Fruit fly (Drosophila melanogaster) whole organism, embryonic: Measurements from ENCODE around the gene Atg6.

Experiments
- Aef1 ChIP-seq: fragments of 200-800 bp; sonication (Bioruptor generic); IDR thresholded peaks from 3 replicates; pipeline ENCODE4 v1.3.6; 2022; ENCODE audit warnings: missing biosample characterization, missing genetic modification characterization
- Bgb ChIP-seq: fragments of 200-800 bp; sonication (Bioruptor generic); IDR thresholded peaks from 2 replicates; pipeline ENCODE4 v1.3.6; 2022; ENCODE audit warnings: missing biosample characterization, missing genetic modification characterization; ENCODE audit not compliant: partially characterized antibody
- CG11504 ChIP-seq: fragments of 200-800 bp; sonication (Bioruptor generic); optimal IDR thresholded peaks from 3 replicates; lab custom pipeline; 2019; ENCODE audit warnings: missing biosample characterization, mild to moderate bottlenecking, missing genetic modification characterization, moderate library complexity
- CG13424 ChIP-seq: fragments of 200-800 bp; sonication (Bioruptor generic); optimal IDR thresholded peaks from 2 replicates; lab custom pipeline; 2019; ENCODE audit warnings: missing biosample characterization, mild to moderate bottlenecking, missing genetic modification characterization, moderate library complexity
- CG14050 ChIP-seq: fragments of 200-800 bp; sonication (Bioruptor generic); IDR thresholded peaks from 3 replicates; pipeline ENCODE4 v1.3.6; 2022; ENCODE audit warnings: missing biosample characterization, missing genetic modification characterization
- CG17361 ChIP-seq: fragments of 200-800 bp; sonication (Bioruptor generic); IDR thresholded peaks from 3 replicates; pipeline ENCODE4 v1.3.6; 2022; ENCODE audit warnings: missing biosample characterization, missing genetic modification characterization
- CG18599 ChIP-seq: fragments of 200-800 bp; sonication (Bioruptor generic); optimal IDR thresholded peaks from 3 replicates; lab custom pipeline; 2017; ENCODE audit warnings: missing biosample characterization, missing genetic modification characterization, mild to moderate bottlenecking, moderate library complexity, missing genetic modification reagents
- CG2199 ChIP-seq: fragments of 200-800 bp; sonication (Bioruptor generic); IDR thresholded peaks from 3 replicates; pipeline ENCODE4 v1.3.6; 2022; ENCODE audit warnings: missing biosample characterization, missing genetic modification characterization
- CG4404 ChIP-seq: fragments of 200-800 bp; sonication (Bioruptor generic); IDR thresholded peaks from 2 replicates; pipeline ENCODE4 v1.3.6; 2022; ENCODE audit warnings: missing biosample characterization, missing genetic modification characterization
- CG6813 ChIP-seq: fragments of 200-800 bp; sonication (Bioruptor generic); optimal IDR thresholded peaks from 2 replicates; lab custom pipeline; 2017; ENCODE audit warnings: missing biosample characterization, missing genetic modification characterization, mild to moderate bottlenecking, moderate library complexity, missing genetic modification reagents
- CG7928 ChIP-seq: fragments of 200-800 bp; sonication (Bioruptor generic); optimal IDR thresholded peaks from 2 replicates; lab custom pipeline; 2017; ENCODE audit warnings: missing biosample characterization, mild to moderate bottlenecking, missing genetic modification characterization
- CG8089 ChIP-seq: fragments of 200-800 bp; sonication (Bioruptor generic); optimal IDR thresholded peaks from 3 replicates; lab custom pipeline; 2016; ENCODE audit warnings: missing biosample characterization, missing genetic modification characterization
- CG8290 ChIP-seq, 3 experiments: fragments of 200-800 bp; sonication (Bioruptor generic); optimal IDR thresholded peaks; 2 replicates each; lab custom pipeline; 2016 to 2019; ENCODE audit warnings: missing biosample characterization in 3 of 3, missing genetic modification characterization in 3 of 3, mild to moderate bottlenecking in 2 of 3, moderate library complexity in 1 of 3
- CG9437 ChIP-seq: fragments of 200-800 bp; sonication (Bioruptor generic); optimal IDR thresholded peaks from 2 replicates; lab custom pipeline; 2018; ENCODE audit warnings: missing biosample characterization, mild to moderate bottlenecking, missing genetic modification characterization
- CrebB ChIP-seq: fragments of 200-800 bp; sonication (Bioruptor generic); optimal IDR thresholded peaks from 3 replicates; lab custom pipeline; 2018; ENCODE audit warnings: missing biosample characterization, mild to moderate bottlenecking, missing genetic modification characterization
- Dek ChIP-seq: fragments of 200-800 bp; sonication (Bioruptor generic); optimal IDR thresholded peaks from 3 replicates; lab custom pipeline; 2019; ENCODE audit warnings: missing biosample characterization, mild to moderate bottlenecking, missing genetic modification characterization, moderate library complexity
- Ets97D ChIP-seq: fragments of 200-800 bp; sonication (Bioruptor generic); optimal IDR thresholded peaks from 3 replicates; lab custom pipeline; 2016; ENCODE audit warnings: missing biosample characterization, missing genetic modification characterization
- Gsc ChIP-seq: fragments of 200-800 bp; sonication (Bioruptor generic); IDR thresholded peaks from 2 replicates; pipeline ENCODE4 v1.3.6; 2022; ENCODE audit warnings: missing biosample characterization, missing genetic modification characterization
- Hey ChIP-seq: fragments of 200-800 bp; sonication (Bioruptor generic); optimal IDR thresholded peaks from 3 replicates; lab custom pipeline; 2018; ENCODE audit warnings: missing biosample characterization, mild to moderate bottlenecking, missing genetic modification characterization
- Hr39 ChIP-seq: fragments of >200 bp; optimal IDR thresholded peaks from 2 replicates; lab custom pipeline; 2017
- Hsf ChIP-seq: fragments of 200-800 bp; sonication (Bioruptor generic); optimal IDR thresholded peaks from 3 replicates; lab custom pipeline; 2016; ENCODE audit warnings: missing biosample characterization, missing genetic modification characterization
- Mad ChIP-seq: fragments of 200-800 bp; sonication (Bioruptor generic); optimal IDR thresholded peaks from 2 replicates; lab custom pipeline; 2016; ENCODE audit warnings: missing biosample characterization, missing genetic modification characterization
- Opbp ChIP-seq: fragments of 200-800 bp; sonication (Bioruptor generic); IDR thresholded peaks from 3 replicates; pipeline ENCODE4 v1.3.6; 2022; ENCODE audit warnings: missing biosample characterization, missing genetic modification characterization; ENCODE audit not compliant: partially characterized antibody
- Poxn ChIP-seq: fragments of 200-800 bp; sonication (Bioruptor generic); IDR thresholded peaks from 2 replicates; pipeline ENCODE4 v1.3.6; 2022; ENCODE audit warnings: missing biosample characterization, missing genetic modification characterization
- Scr ChIP-seq: fragments of 200-800 bp; sonication (Bioruptor generic); IDR thresholded peaks from 2 replicates; pipeline ENCODE4 v1.3.6; 2022; ENCODE audit warnings: missing biosample characterization, missing genetic modification characterization; ENCODE audit not compliant: partially characterized antibody
- Sox102F ChIP-seq: fragments of 200-800 bp; sonication (Bioruptor generic); optimal IDR thresholded peaks from 2 replicates; lab custom pipeline; 2018; ENCODE audit warnings: missing biosample characterization, mild to moderate bottlenecking, missing genetic modification characterization, moderate library complexity
- Ssrp ChIP-seq: fragments of 200-800 bp; sonication (Bioruptor generic); optimal IDR thresholded peaks from 2 replicates; lab custom pipeline; 2018; ENCODE audit warnings: missing biosample characterization, mild to moderate bottlenecking, missing genetic modification characterization, moderate library complexity
- Stat92E ChIP-seq, 3 experiments: fragments of >200 bp in 2 of 3; fragments of 200-800 bp in 1 of 3; sonication (Bioruptor generic) in 1 of 3; optimal IDR thresholded peaks; 2 replicates each; lab custom pipeline; 2017 to 2019; ENCODE audit warnings: missing biosample characterization in 3 of 3, missing genetic modification characterization in 3 of 3, mild to moderate bottlenecking in 1 of 3, moderate library complexity in 1 of 3
- Usf ChIP-seq: fragments of 200-800 bp; sonication (Bioruptor generic); optimal IDR thresholded peaks from 2 replicates; lab custom pipeline; 2017; ENCODE audit warnings: missing genotype, missing biosample characterization, missing genetic modification characterization
- ara ChIP-seq: fragments of 200-800 bp; sonication (Bioruptor generic); IDR thresholded peaks from 2 replicates; pipeline ENCODE4 v1.3.6; 2022; ENCODE audit warnings: missing biosample characterization, missing genetic modification characterization
- ato ChIP-seq: fragments of 200-800 bp; sonication (Bioruptor generic); IDR thresholded peaks from 2 replicates; pipeline ENCODE4 v1.3.6; 2022; ENCODE audit warnings: missing biosample characterization, missing genetic modification characterization; ENCODE audit not compliant: partially characterized antibody
- btn ChIP-seq: fragments of 200-800 bp; sonication (Bioruptor generic); optimal IDR thresholded peaks from 2 replicates; lab custom pipeline; 2016; ENCODE audit warnings: missing biosample characterization, missing genetic modification characterization
- cato ChIP-seq: fragments of 200-800 bp; sonication (Bioruptor generic); optimal IDR thresholded peaks from 2 replicates; lab custom pipeline; 2016; ENCODE audit warnings: missing biosample characterization, missing genetic modification characterization, borderline replicate concordance
- crol ChIP-seq: fragments of 200-800 bp; sonication (Bioruptor generic); IDR thresholded peaks from 2 replicates; pipeline ENCODE4 v1.3.6; 2022; ENCODE audit warnings: missing biosample characterization, missing genetic modification characterization
- exex ChIP-seq: fragments of 200-800 bp; sonication (Bioruptor generic); optimal IDR thresholded peaks from 4 replicates; lab custom pipeline; 2018; ENCODE audit warnings: missing biosample characterization, mild to moderate bottlenecking, missing genetic modification characterization, moderate library complexity
- fu2 ChIP-seq: fragments of 200-800 bp; sonication (Bioruptor generic); optimal IDR thresholded peaks from 2 replicates; lab custom pipeline; 2016; ENCODE audit warnings: missing biosample characterization, missing genetic modification characterization
- grau ChIP-seq: fragments of 200-800 bp; optimal IDR thresholded peaks from 3 replicates; lab custom pipeline; 2019; ENCODE audit warnings: missing biosample characterization, mild to moderate bottlenecking, missing genetic modification characterization, moderate library complexity
- hkb ChIP-seq, 2 experiments: fragments of 200-800 bp in 1 of 2; fragments of >200 bp in 1 of 2; sonication (Bioruptor generic) in 1 of 2; IDR thresholded peaks in 1 of 2; optimal IDR thresholded peaks in 1 of 2; 2 replicates each; pipeline versions ENCODE4 v1.3.6 to Lab custom; 2017 to 2022; ENCODE audit warnings: missing biosample characterization in 1 of 2, missing genetic modification characterization in 1 of 2
- inv ChIP-seq: fragments of 200-800 bp; sonication (Bioruptor generic); IDR thresholded peaks from 2 replicates; pipeline ENCODE4 v1.3.6; 2022; ENCODE audit warnings: missing biosample characterization, missing genetic modification characterization; ENCODE audit not compliant: partially characterized antibody
- mam ChIP-seq: fragments of 200-800 bp; sonication (Bioruptor generic); optimal IDR thresholded peaks from 3 replicates; lab custom pipeline; 2016; ENCODE audit warnings: missing biosample characterization, missing genetic modification characterization
- odd ChIP-seq: fragments of 200-800 bp; sonication (Bioruptor generic); optimal IDR thresholded peaks from 2 replicates; lab custom pipeline; 2017; ENCODE audit warnings: missing biosample characterization, mild to moderate bottlenecking, missing genetic modification characterization
- peb ChIP-seq: fragments of 200-800 bp; sonication (Bioruptor generic); IDR thresholded peaks from 2 replicates; pipeline ENCODE4 v1.3.6; 2022; ENCODE audit warnings: missing biosample characterization, missing genetic modification characterization
- salm ChIP-seq: fragments of 200-800 bp; sonication (Bioruptor generic); optimal IDR thresholded peaks from 2 replicates; lab custom pipeline; 2018; ENCODE audit warnings: missing biosample characterization, mild to moderate bottlenecking, missing genetic modification characterization
- schlank ChIP-seq: fragments of 200-800 bp; sonication (Bioruptor generic); optimal IDR thresholded peaks from 2 replicates; lab custom pipeline; 2018; ENCODE audit warnings: missing biosample characterization, mild to moderate bottlenecking, missing genetic modification characterization
- seq ChIP-seq: fragments of 200-800 bp; sonication (Bioruptor generic); IDR thresholded peaks from 2 replicates; pipeline ENCODE4 v1.3.6; 2022; ENCODE audit warnings: missing biosample characterization, missing genetic modification characterization
- sug ChIP-seq: fragments of 200-800 bp; optimal IDR thresholded peaks from 2 replicates; lab custom pipeline; 2019; ENCODE audit warnings: missing biosample characterization, mild to moderate bottlenecking, missing genetic modification characterization, moderate library complexity
- tio ChIP-seq: fragments of 200-800 bp; sonication (Bioruptor generic); optimal IDR thresholded peaks from 2 replicates; lab custom pipeline; 2017; ENCODE audit warnings: missing biosample characterization, missing genetic modification characterization, inconsistent platforms
- tup ChIP-seq: fragments of 200-800 bp; sonication (Bioruptor generic); optimal IDR thresholded peaks from 2 replicates; lab custom pipeline; 2016; ENCODE audit warnings: missing biosample characterization, mild to moderate bottlenecking, missing genetic modification characterization, moderate library complexity
- vvl ChIP-seq: fragments of 200-800 bp; sonication (Bioruptor generic); IDR thresholded peaks from 2 replicates; pipeline ENCODE4 v1.3.6; 2022; ENCODE audit warnings: missing biosample characterization, missing genetic modification characterization

The Atg6 gene

dm6 chr3R:24047998-24048511, 2.5 kb downstream of the Atg6 start, which contains the start of gene Rox8 (continued):
- TF ChIP-seq schlank (tag; lab: Kevin White, UChicago) (no peak), mam (GFP tag; lab: Kevin White, UChicago) (peak; percentile 46), peb (GFP tag; lab: Robert Waterston, UW) (no peak), seq (GFP tag; lab: Robert Waterston, UW) (peak; percentile 35; the same call in 1 of the 2 replicates), CG8089 (GFP tag; lab: Kevin White, UChicago) (peak; percentile 4), CG17361 (GFP tag; lab: Robert Waterston, UW) (peak; percentile 47; the same call in 1 of the 3 replicates), vvl (GFP tag; lab: Robert Waterston, UW) (peak; percentile 47), CG4404 (GFP tag; lab: Robert Waterston, UW) (no peak), hkb (optimal IDR thresholded peaks at IDR 0.05; lab: Kevin White, UChicago) (peak; percentile 67), hkb (GFP tag; IDR thresholded peaks at IDR 0.05; lab: Robert Waterston, UW) (no peak), CG18599 (no peak), CrebB (tag; lab: Kevin White, UChicago) (no peak), tup (GFP tag; lab: Kevin White, UChicago) (peak; percentile 10), tio (no peak), odd (GFP tag; lab: Kevin White, UChicago) (peak; percentile 31), Mad (GFP tag; lab: Kevin White, UChicago) (peak; percentile 12), Poxn (GFP tag; lab: Robert Waterston, UW) (no peak), CG7928 (GFP tag; lab: Kevin White, UChicago) (peak; percentile 89), Scr (GFP tag; lab: Robert Waterston, UW) (peak; percentile 56), Hr39 (lab: Kevin White, UChicago) (no peak), crol (GFP tag; lab: Robert Waterston, UW) (no peak), CG9437 (GFP tag; lab: Kevin White, UChicago) (peak; percentile 46), salm (tag; lab: Kevin White, UChicago) (no peak), CG14050 (GFP tag; lab: Robert Waterston, UW) (no peak), fu2 (GFP tag; lab: Kevin White, UChicago) (no peak), Hey (tag; lab: Kevin White, UChicago) (no peak), ara (GFP tag; lab: Robert Waterston, UW) (0 out of 2 replicates have a peak, but pooled peaks have one; percentile 12), Sox102F (no peak), grau (tag; lab: Kevin White, UChicago) (peak; percentile 55), sug (peak; percentile 65), Opbp (GFP tag; lab: Robert Waterston, UW) (peak; percentile 71), Aef1 (GFP tag; lab: Robert Waterston, UW) (no peak), Gsc (no peak), Dek (tag; lab: Kevin White, UChicago) (peak; percentile 31), Stat92E (GFP tag; optimal IDR thresholded peaks at IDR 0.05; lab: Kevin White, UChicago) (no peak), Ets97D (GFP tag; lab: Kevin White, UChicago) (peak; percentile 70), cato (GFP tag; lab: Kevin White, UChicago) (no peak), inv (no peak; the same call in 1 of the 2 replicates), CG6813 (no peak), Usf (GFP tag; lab: Kevin White, UChicago) (no peak), Ssrp (tag; lab: Kevin White, UChicago) (no peak), Hsf (GFP tag; lab: Kevin White, UChicago) (peak; percentile 45), CG11504 (tag; lab: Kevin White, UChicago) (no peak), Bgb (GFP tag; lab: Robert Waterston, UW) (peak; percentile 48; the same call in 1 of the 2 replicates), CG8290 (GFP tag; optimal IDR thresholded peaks at IDR 0.05; lab: Kevin White, UChicago) (peak; percentile 29), CG8290 (tag; optimal IDR thresholded peaks at IDR 0.05; lab: Kevin White, UChicago) (peak; percentile 30 to 46), btn (GFP tag; lab: Kevin White, UChicago) (no peak), CG2199 (GFP tag; lab: Robert Waterston, UW) (no peak), ato (no peak), CG13424 (tag; lab: Kevin White, UChicago) (peak; percentile 62), exex (tag; lab: Kevin White, UChicago) (peak; percentile 53)
